Worm (Caenorhabditis elegans) whole organism, late embryonic: Measurements from ENCODE around the gene far-5.

ENCODE experiments used
- F13H6.1 ChIP-seq: sonication (generic microtip); optimal IDR thresholded peaks from 2 replicates; lab custom pipeline; 2016; ENCODE audit warnings: missing genetic modification characterization, missing compliant biosample characterization
- fkh-10 ChIP-seq: fragments of 150-350 bp; optimal IDR thresholded peaks from 2 replicates; lab custom pipeline; 2014; ENCODE audit warnings: missing biosample characterization, missing genetic modification reagents, missing genetic modification characterization
- nhr-11 ChIP-seq: fragments of 150-350 bp; optimal IDR thresholded peaks from 2 replicates; lab custom pipeline; 2014; ENCODE audit warnings: missing biosample characterization, missing genetic modification characterization
- pag-3 ChIP-seq: sonication (generic microtip); optimal IDR thresholded peaks from 2 replicates; lab custom pipeline; 2016; ENCODE audit warnings: missing compliant biosample characterization, missing genetic modification characterization, borderline replicate concordance
- pha-2 ChIP-seq: sonication (generic microtip); optimal IDR thresholded peaks from 2 replicates; lab custom pipeline; 2017; ENCODE audit warnings: mild to moderate bottlenecking, missing genetic modification characterization, missing compliant biosample characterization

ce11 chrV:12963192-12963591 is 32.2 kb upstream of the far-5 start, which contains the start of gene hrg-9:
- TF ChIP-seq nhr-11 (no peak), fkh-10 (GFP tag; lab: Kevin White, UChicago) (no peak), F13H6.1 (tag; lab: Kevin White, UChicago) (no peak), pag-3 (tag; lab: Kevin White, UChicago) (no peak), pha-2 (tag; lab: Kevin White, UChicago) (no peak)
